Worm (Caenorhabditis elegans) whole organism, midembryonic: ENCODE results near the gene Y19D10B.8.

Experiments
- T22C8.4 ChIP-seq: fragments of 200-800 bp; sonication (Bioruptor generic); IDR thresholded peaks from 2 replicates; pipeline ENCODE4 v1.3.6; 2022; ENCODE audit warnings: missing genetic modification characterization, missing compliant biosample characterization
- flt-1 ChIP-seq: fragments of 200-800 bp; sonication (Bioruptor generic); IDR thresholded peaks from 2 replicates; pipeline ENCODE4 v1.3.6; 2022; ENCODE audit warnings: missing genetic modification characterization, missing compliant biosample characterization
- klf-2 ChIP-seq: fragments of 200-800 bp; sonication (Bioruptor generic); conservative IDR thresholded peaks from 2 replicates; pipeline ENCODE4 v1.3.6; 2022; ENCODE audit warnings: missing genetic modification reagents, missing genetic modification characterization, missing compliant biosample characterization
- ref-1 ChIP-seq: fragments of 200-800 bp; sonication (Bioruptor generic); conservative IDR thresholded peaks from 2 replicates; pipeline ENCODE4 v1.3.6; 2022; ENCODE audit warnings: missing genetic modification reagents, missing genetic modification characterization, missing compliant biosample characterization
- ztf-23 ChIP-seq: fragments of 200-800 bp; sonication (Bioruptor generic); IDR thresholded peaks from 2 replicates; pipeline ENCODE4 v1.3.6; 2022; ENCODE audit warnings: missing genetic modification reagents, missing genetic modification characterization, missing compliant biosample characterization
- ztf-29 ChIP-seq: fragments of 200-800 bp; sonication (Bioruptor generic); IDR thresholded peaks from 2 replicates; pipeline ENCODE4 v1.3.6; 2022; ENCODE audit warnings: missing genetic modification reagents, missing genetic modification characterization, missing compliant biosample characterization

ce11 chrV:2327124-2327523 lies 26.3 kb upstream of the Y19D10B.8 start:
- TF ChIP-seq T22C8.4 = no peak
- TF ChIP-seq klf-2 (GFP tag; lab: Robert Waterston, UW) = no peak
- no peak for TF ChIP-seq flt-1
- TF ChIP-seq ref-1 = no peak
- no peak for TF ChIP-seq ztf-29 (GFP tag; lab: Robert Waterston, UW)
- no peak for TF ChIP-seq ztf-23
